Fruit fly (Drosophila melanogaster): ENCODE data around the gene Prosbeta4.

Gene Prosbeta4

dm6 chr2L:16766070-16766752 is 34.3 kb upstream of the Prosbeta4 start, which contains the start of gene Mhc (continued):
- TF ChIP-seq CG8388 (GFP tag; optimal IDR thresholded peaks at IDR 0.05) (no peak), twi (tag; optimal IDR thresholded peaks at IDR 0.05) (peak; percentile 55), CG7987 (GFP tag; optimal IDR thresholded peaks at IDR 0.05) (no peak), CG17385 (GFP tag; optimal IDR thresholded peaks at IDR 0.05) (no peak), slbo (GFP tag; IDR thresholded peaks at IDR 0.05) (peak; percentile 19; the same call in 1 of the 2 replicates), B-H2 (GFP tag; optimal IDR thresholded peaks at IDR 0.05) (no peak), sisA (GFP tag; IDR thresholded peaks at IDR 0.05) (no peak), YL-1 (GFP tag; optimal IDR thresholded peaks at IDR 0.05) (no peak), CG3163 (GFP tag; optimal IDR thresholded peaks at IDR 0.05) (no peak), cg (GFP tag; optimal IDR thresholded peaks at IDR 0.05) (peak; percentile 15)

DNA sequence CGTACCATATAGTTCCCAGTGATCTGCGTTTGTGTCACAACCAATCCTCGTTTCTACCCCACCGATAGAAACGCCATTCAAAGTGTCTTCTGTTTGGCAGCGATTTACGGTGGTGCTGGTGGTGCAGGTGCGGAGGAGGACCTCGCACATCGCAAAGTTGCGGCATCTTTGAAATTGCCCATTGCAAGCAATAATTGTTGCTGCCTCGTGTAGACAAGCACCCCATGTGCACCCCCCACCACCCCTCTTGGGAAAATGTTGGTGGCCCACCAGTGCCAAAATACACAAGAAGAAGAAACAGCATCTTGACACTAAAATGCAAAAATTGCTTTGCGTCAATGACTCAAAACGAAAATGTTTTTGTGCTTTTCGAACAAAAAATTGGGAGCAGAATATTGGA is 32.5 kb upstream of the Prosbeta4 start:
- TF ChIP-seq CG12769 (tag; optimal IDR thresholded peaks at IDR 0.05) (no peak), toy (GFP tag; IDR thresholded peaks at IDR 0.05) (0 out of 2 replicates have a peak, but pooled peaks have one; percentile 21), CG4282 (GFP tag; optimal IDR thresholded peaks at IDR 0.05) (no peak), usp (GFP tag; optimal IDR thresholded peaks at IDR 0.05) (no peak), HmgD (GFP tag; optimal IDR thresholded peaks at IDR 0.05) (no peak), Ets65A (GFP tag) (peak; percentile 58), Dip2 (GFP tag; IDR thresholded peaks at IDR 0.05) (no peak)

- TF ChIP-seq Ets65A (GFP tag) (peak; percentile 76), CG2120 (GFP tag; optimal IDR thresholded peaks at IDR 0.05) (peak; percentile 10), Rfx (GFP tag; IDR thresholded peaks at IDR 0.05) (peak; percentile 23; the same call in 1 of the 2 replicates), gce (GFP tag; IDR thresholded peaks at IDR 0.05) (0 out of 3 replicates have a peak, but pooled peaks have one; percentile 27), klu (GFP tag; IDR thresholded peaks at IDR 0.05) (no peak), Med (GFP tag) (peak; percentile 59), CG2129 (GFP tag; IDR thresholded peaks at IDR 0.05; ENCODE audit: partially characterized antibody) (no peak), unpg (GFP tag; optimal IDR thresholded peaks at IDR 0.05) (peak; percentile 11), CG9932 (GFP tag; IDR thresholded peaks at IDR 0.05) (0 out of 2 replicates have a peak, but pooled peaks have one; percentile 11), Sox102F (GFP tag; optimal IDR thresholded peaks at IDR 0.05) (peak; percentile 37), Taf1 (GFP tag; IDR thresholded peaks at IDR 0.05) (0 out of 2 replicates have a peak, but pooled peaks have one; percentile 7), Awh (GFP tag; IDR thresholded peaks at IDR 0.05) (no peak), gem (tag; optimal IDR thresholded peaks at IDR 0.05) (peak; percentile 4), slbo (GFP tag; IDR thresholded peaks at IDR 0.05) (peak; percentile 35; the same call in 1 of the 2 replicates), ci (GFP tag; IDR thresholded peaks at IDR 0.05) (0 out of 3 replicates have a peak, but pooled peaks have one; percentile 37), CG10209 (GFP tag; optimal IDR thresholded peaks at IDR 0.05) (no peak), sug (tag; optimal IDR thresholded peaks at IDR 0.05) (peak; percentile 11), sens (GFP tag) (peak; percentile 65)
Observed at dm6 chr2L:16761891-16762290, 30.0 kb upstream of the Prosbeta4 start.

- peak; percentile 22 for TF ChIP-seq gem (tag; optimal IDR thresholded peaks at IDR 0.05)
- TF ChIP-seq grau (tag; optimal IDR thresholded peaks at IDR 0.05) = peak; percentile 4
- TF ChIP-seq CG12769 (tag; optimal IDR thresholded peaks at IDR 0.05) = peak; percentile 68
- TF ChIP-seq cg (GFP tag; optimal IDR thresholded peaks at IDR 0.05) = peak; percentile 45
- peak; percentile 59 for TF ChIP-seq CG10543 (GFP tag; optimal IDR thresholded peaks at IDR 0.05)
- TF ChIP-seq CG1024 (GFP tag; IDR thresholded peaks at IDR 0.05) = no peak
- peak; percentile 85 for TF ChIP-seq sd (tag; optimal IDR thresholded peaks at IDR 0.05)
- no peak for TF ChIP-seq ems (GFP tag; optimal IDR thresholded peaks at IDR 0.05)
- TF ChIP-seq Med (GFP tag) = peak; percentile 25
- TF ChIP-seq phol (tag; optimal IDR thresholded peaks at IDR 0.05) = no peak
- TF ChIP-seq Drgx (GFP tag; IDR thresholded peaks at IDR 0.05) = peak; percentile 35; the same call in 1 of the 2 replicates
- TF ChIP-seq CG17361 (GFP tag; IDR thresholded peaks at IDR 0.05) = 0 out of 3 replicates have a peak, but pooled peaks have one; percentile 14
- TF ChIP-seq Pdp1 (GFP tag; optimal IDR thresholded peaks at IDR 0.05) = peak in 1 of 2 experiments; percentile 6
- 0 out of 2 replicates have a peak, but pooled peaks have one; percentile 17 for TF ChIP-seq CG32767 (GFP tag; IDR thresholded peaks at IDR 0.05)
- TF ChIP-seq sens (GFP tag) = peak; percentile 15
Observed at dm6 chr2L:16760504-16761417, 28.8 kb upstream of the Prosbeta4 start, which contains the start of gene ppk17. Gene ppk17 (minus strand): TSS chr2L:16760554.

Measured in whole organism, embryonic.